Worm (Caenorhabditis elegans): ENCODE data around the gene nspc-17.

DNA sequence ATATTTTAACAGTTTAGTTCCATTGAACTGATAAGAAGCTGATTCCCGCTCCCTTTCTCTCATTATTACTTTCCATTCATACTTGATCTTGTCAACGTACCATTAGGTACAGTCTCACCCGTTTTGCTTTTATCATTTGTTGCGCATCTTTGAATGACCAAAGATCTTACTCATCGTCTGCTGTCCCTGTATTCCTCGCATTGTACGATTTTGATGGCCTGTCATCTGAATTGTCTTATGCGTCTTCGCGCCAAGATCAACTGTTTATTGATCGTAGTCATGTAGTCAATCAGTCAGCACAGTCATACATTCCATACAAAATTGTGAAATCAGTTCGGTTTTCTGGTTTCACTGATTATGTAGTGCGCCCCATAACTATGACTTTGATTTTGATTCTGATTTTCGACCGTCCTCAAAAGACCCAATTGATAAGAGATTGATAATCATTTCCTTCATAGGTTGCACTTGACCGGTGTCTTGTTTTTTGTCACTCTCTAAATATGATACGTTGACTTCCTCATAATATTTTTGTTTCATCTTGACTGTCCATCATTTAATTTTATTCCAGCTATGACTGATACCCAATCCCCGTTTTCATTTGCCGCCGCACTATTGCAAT is 33.1 kb upstream of the nspc-17 start, which contains the start of gene nhr-3:
- no peak for TF ChIP-seq dao-5 (tag; optimal IDR thresholded peaks at IDR 0.05)
- no peak for TF ChIP-seq him-1 (tag; optimal IDR thresholded peaks at IDR 0.05)

Data from whole organism, L4/young adult.